Fruit fly (Drosophila melanogaster): Measurements from ENCODE around the gene pdgy.

The pdgy gene

dm6 chrX:14947399-14947798, 5.9 kb downstream of the pdgy start (continued):
- TF ChIP-seq grau (tag; optimal IDR thresholded peaks at IDR 0.05) (peak; percentile 18), CG15073 (GFP tag; optimal IDR thresholded peaks at IDR 0.05) (no peak), salm (tag; optimal IDR thresholded peaks at IDR 0.05) (no peak), CG15011 (GFP tag; optimal IDR thresholded peaks at IDR 0.05) (no peak), CG4707 (GFP tag; optimal IDR thresholded peaks at IDR 0.05) (peak; percentile 27), Camta (GFP tag; optimal IDR thresholded peaks at IDR 0.05) (no peak), wor (GFP tag; IDR thresholded peaks at IDR 0.05) (no peak), CG13123 (GFP tag; optimal IDR thresholded peaks at IDR 0.05) (no peak), CG14014 (GFP tag; IDR thresholded peaks at IDR 0.05) (peak; percentile 65; the same call in 1 of the 2 replicates), dimm (GFP tag; IDR thresholded peaks at IDR 0.05) (no peak), unpg (GFP tag; optimal IDR thresholded peaks at IDR 0.05) (no peak), CG8388 (GFP tag; optimal IDR thresholded peaks at IDR 0.05) (no peak), CG10543 (GFP tag; optimal IDR thresholded peaks at IDR 0.05) (peak; percentile 82), tll (GFP tag; optimal IDR thresholded peaks at IDR 0.05) (no peak), Ssrp (tag; optimal IDR thresholded peaks at IDR 0.05) (no peak), Myb (GFP tag; optimal IDR thresholded peaks at IDR 0.05) (no peak), Atf3 (GFP tag; optimal IDR thresholded peaks at IDR 0.05) (no peak), CG9727 (GFP tag; optimal IDR thresholded peaks at IDR 0.05) (peak; percentile 31), Nf-YA (GFP tag; IDR thresholded peaks at IDR 0.05) (0 out of 2 replicates have a peak, but pooled peaks have one; percentile 29), Eip74EF (GFP tag; optimal IDR thresholded peaks at IDR 0.05) (peak in 1 of 2 experiments; percentile 46), jing (GFP tag; optimal IDR thresholded peaks at IDR 0.05) (no peak), ken (GFP tag; IDR thresholded peaks at IDR 0.05) (0 out of 3 replicates have a peak, but pooled peaks have one; percentile 44), B-H2 (GFP tag; optimal IDR thresholded peaks at IDR 0.05) (peak; percentile 18), crol (GFP tag; IDR thresholded peaks at IDR 0.05) (peak; percentile 88), Hr39 (optimal IDR thresholded peaks at IDR 0.05) (no peak), Aef1 (GFP tag; IDR thresholded peaks at IDR 0.05) (0 out of 3 replicates have a peak, but pooled peaks have one; percentile 12), crc (GFP tag; optimal IDR thresholded peaks at IDR 0.05) (no peak), CG4424 (GFP tag; optimal IDR thresholded peaks at IDR 0.05) (no peak), sc (optimal IDR thresholded peaks at IDR 0.05) (no peak), sc (GFP tag; optimal IDR thresholded peaks at IDR 0.05) (peak; percentile 16), Ada2b (GFP tag; IDR thresholded peaks at IDR 0.05) (no peak), fd3F (GFP tag; optimal IDR thresholded peaks at IDR 0.05) (no peak), luna (GFP tag; optimal IDR thresholded peaks at IDR 0.05) (no peak), Tbp (GFP tag; optimal IDR thresholded peaks at IDR 0.05) (no peak), H15 (GFP tag; IDR thresholded peaks at IDR 0.05) (0 out of 3 replicates have a peak, but pooled peaks have one; percentile 22), CG4282 (GFP tag; optimal IDR thresholded peaks at IDR 0.05) (no peak), CG17802 (tag; optimal IDR thresholded peaks at IDR 0.05) (no peak), CG8478 (optimal IDR thresholded peaks at IDR 0.05) (no peak), nom (GFP tag; optimal IDR thresholded peaks at IDR 0.05) (peak; percentile 100), esg (GFP tag; conservative IDR thresholded peaks at IDR 0.05) (no peak), Vsx1 (GFP tag; optimal IDR thresholded peaks at IDR 0.05) (no peak), CG10267 (tag; optimal IDR thresholded peaks at IDR 0.05) (no peak), Usf (GFP tag; optimal IDR thresholded peaks at IDR 0.05) (no peak), Oli (tag; optimal IDR thresholded peaks at IDR 0.05) (no peak), NfI (GFP tag; optimal IDR thresholded peaks at IDR 0.05) (peak; percentile 58), CG11560 (tag; IDR thresholded peaks at IDR 0.05) (no peak), pb (GFP tag; optimal IDR thresholded peaks at IDR 0.05) (peak; percentile 32), CG18599 (GFP tag; optimal IDR thresholded peaks at IDR 0.05) (peak; percentile 34), pfk (GFP tag; optimal IDR thresholded peaks at IDR 0.05) (peak; percentile 54), Jarid2 (GFP tag; optimal IDR thresholded peaks at IDR 0.05) (peak; percentile 47), zen (tag; optimal IDR thresholded peaks at IDR 0.05) (no peak), D19B (GFP tag; optimal IDR thresholded peaks at IDR 0.05) (peak; percentile 37)

Measured in whole organism, embryonic.